Fruit fly (Drosophila melanogaster): ENCODE measurements around the gene Orct.

The Orct gene

dm6 chr3R:24230423-24231205 is 45.4 kb upstream of the Orct start, which contains the start of gene mask (continued):
- TF ChIP-seq bcd (GFP tag; optimal IDR thresholded peaks at IDR 0.05), result peak; percentile 88
- TF ChIP-seq CG17385 (GFP tag; optimal IDR thresholded peaks at IDR 0.05), result peak; percentile 83
- TF ChIP-seq ERR (GFP tag; optimal IDR thresholded peaks at IDR 0.05), result peak; percentile 6
- TF ChIP-seq CG3065 (GFP tag; optimal IDR thresholded peaks at IDR 0.05), result peak; percentile 71
- peak; percentile 68; the same call in 1 of the 3 replicates for TF ChIP-seq CG6175 (GFP tag; IDR thresholded peaks at IDR 0.05)
- TF ChIP-seq HLHmδ (GFP tag; optimal IDR thresholded peaks at IDR 0.05), result peak; percentile 91
- peak; percentile 68 for TF ChIP-seq CG31441 (GFP tag; IDR thresholded peaks at IDR 0.05)
- no peak for TF ChIP-seq Hr78 (GFP tag; optimal IDR thresholded peaks at IDR 0.05)
- TF ChIP-seq prd (optimal IDR thresholded peaks at IDR 0.05), result no peak
- TF ChIP-seq prd (GFP tag; IDR thresholded peaks at IDR 0.05), result peak; percentile 44; the same call in 2 of the 3 replicates
- TF ChIP-seq CG2120 (GFP tag; optimal IDR thresholded peaks at IDR 0.05), result peak; percentile 46
- TF ChIP-seq corto (GFP tag; optimal IDR thresholded peaks at IDR 0.05), result no peak
- peak; percentile 63 for TF ChIP-seq en (GFP tag; optimal IDR thresholded peaks at IDR 0.05)
- TF ChIP-seq MBD-R2 (GFP tag; IDR thresholded peaks at IDR 0.05), result no peak
- TF ChIP-seq CG33213 (GFP tag; optimal IDR thresholded peaks at IDR 0.05), result peak; percentile 84
- peak; percentile 54 for TF ChIP-seq CG4707 (GFP tag; optimal IDR thresholded peaks at IDR 0.05)
- peak; percentile 77 for TF ChIP-seq dm (GFP tag; optimal IDR thresholded peaks at IDR 0.05)
- TF ChIP-seq crol (GFP tag; IDR thresholded peaks at IDR 0.05), result no peak
- no peak for TF ChIP-seq zen2 (GFP tag; IDR thresholded peaks at IDR 0.05; ENCODE audit: partially characterized antibody)
- TF ChIP-seq CG7745 (tag; optimal IDR thresholded peaks at IDR 0.05), result no peak
- no peak for TF ChIP-seq yki (optimal IDR thresholded peaks at IDR 0.05)
- TF ChIP-seq NfI (GFP tag; optimal IDR thresholded peaks at IDR 0.05), result peak; percentile 93
- TF ChIP-seq CG17612 (GFP tag; IDR thresholded peaks at IDR 0.05), result peak; percentile 33; the same call in 1 of the 2 replicates
- peak; percentile 87 for TF ChIP-seq CG34376 (GFP tag; optimal IDR thresholded peaks at IDR 0.05)
- no peak for TF ChIP-seq CG8281 (tag; optimal IDR thresholded peaks at IDR 0.05)
- TF ChIP-seq Optix (GFP tag; IDR thresholded peaks at IDR 0.05), result 0 out of 3 replicates have a peak, but pooled peaks have one; percentile 59
- peak; percentile 57 for TF ChIP-seq CG18764 (GFP tag; optimal IDR thresholded peaks at IDR 0.05)
- TF ChIP-seq CG4730 (GFP tag; IDR thresholded peaks at IDR 0.05), result 0 out of 2 replicates have a peak, but pooled peaks have one; percentile 7
- TF ChIP-seq CG14710 (tag; optimal IDR thresholded peaks at IDR 0.05), result peak; percentile 77
- peak; percentile 78 for TF ChIP-seq CG2116 (GFP tag; optimal IDR thresholded peaks at IDR 0.05)
- TF ChIP-seq CG15269 (tag; optimal IDR thresholded peaks at IDR 0.05), result peak; percentile 56
- peak; percentile 86 for TF ChIP-seq zfh1 (GFP tag; IDR thresholded peaks at IDR 0.05)
- TF ChIP-seq CG7357 (GFP tag; IDR thresholded peaks at IDR 0.05), result no peak
- peak; percentile 61; the same call in 1 of the 2 replicates for TF ChIP-seq Oaz (GFP tag; IDR thresholded peaks at IDR 0.05)
- peak; percentile 39 for TF ChIP-seq ssp (GFP tag; IDR thresholded peaks at IDR 0.05)
- TF ChIP-seq Tbp (GFP tag; optimal IDR thresholded peaks at IDR 0.05), result no peak
- TF ChIP-seq org-1 (GFP tag; optimal IDR thresholded peaks at IDR 0.05), result peak; percentile 59
- TF ChIP-seq tx (GFP tag; optimal IDR thresholded peaks at IDR 0.05), result peak; percentile 30
- TF ChIP-seq dmrt99B (tag; optimal IDR thresholded peaks at IDR 0.05), result no peak
- peak; percentile 45 for TF ChIP-seq Hr3 (GFP tag; optimal IDR thresholded peaks at IDR 0.05)
- peak; percentile 47 for TF ChIP-seq CG4820 (GFP tag; optimal IDR thresholded peaks at IDR 0.05)
- peak; percentile 75 for TF ChIP-seq fd3F (GFP tag; optimal IDR thresholded peaks at IDR 0.05)
- no peak for TF ChIP-seq jigr1 (GFP tag; IDR thresholded peaks at IDR 0.05)
- peak; percentile 51 for TF ChIP-seq Jarid2 (GFP tag; optimal IDR thresholded peaks at IDR 0.05)
- 0 out of 2 replicates have a peak, but pooled peaks have one; percentile 40 for TF ChIP-seq CG9215 (GFP tag; IDR thresholded peaks at IDR 0.05)
- peak; percentile 97 for TF ChIP-seq Ets65A (GFP tag)
- TF ChIP-seq toy (GFP tag; IDR thresholded peaks at IDR 0.05), result 0 out of 2 replicates have a peak, but pooled peaks have one; percentile 28
- TF ChIP-seq slou (GFP tag; optimal IDR thresholded peaks at IDR 0.05), result peak; percentile 76
- TF ChIP-seq CG10979 (tag; optimal IDR thresholded peaks at IDR 0.05), result peak; percentile 25
- peak; percentile 92 for TF ChIP-seq chm (GFP tag; IDR thresholded peaks at IDR 0.05)
